Worm (Caenorhabditis elegans) whole organism, L4/young adult: ENCODE results near the gene lips-13.

ENCODE experiments used
- W03F9.2 ChIP-seq: fragments of 150-350 bp; optimal IDR thresholded peaks from 2 replicates; lab custom pipeline; 2014; ENCODE audit warnings: missing biosample characterization, missing genetic modification characterization
- him-1 ChIP-seq: sonication (generic microtip); optimal IDR thresholded peaks from 2 replicates; lab custom pipeline; 2016; ENCODE audit warnings: missing genotype, missing genetic modification reagents, missing genetic modification characterization, missing compliant biosample characterization

ce11 chrII:1117992-1118729, at the start of gene lips-13:
- no peak for TF ChIP-seq him-1 (tag; lab: Kevin White, UChicago)
- no peak for TF ChIP-seq W03F9.2 (tag; lab: Kevin White, UChicago)
